Fruit fly (Drosophila melanogaster) whole organism, wandering third instar larva: ENCODE data around the gene kon.

Source experiments
- Abd-B ChIP-seq: fragments of >200 bp; optimal IDR thresholded peaks from 2 replicates; lab custom pipeline; 2017; ENCODE audit warnings: missing biosample characterization, missing genetic modification characterization
- CG32264 ChIP-seq: fragments of 200-800 bp; sonication (Bioruptor generic); optimal IDR thresholded peaks from 2 replicates; lab custom pipeline; 2016; ENCODE audit warnings: missing biosample characterization, missing genetic modification characterization
- CG9705 ChIP-seq: fragments of 200-800 bp; sonication (Bioruptor generic); optimal IDR thresholded peaks from 2 replicates; lab custom pipeline; 2018; ENCODE audit warnings: missing biosample characterization, mild to moderate bottlenecking, missing genetic modification characterization
- CrebA ChIP-seq: fragments of 200-800 bp; sonication (Bioruptor generic); optimal IDR thresholded peaks from 2 replicates; lab custom pipeline; 2016; ENCODE audit warnings: missing biosample characterization, mild to moderate bottlenecking, missing genetic modification characterization, borderline replicate concordance
- Dfd ChIP-seq: fragments of >200 bp; optimal IDR thresholded peaks from 2 replicates; lab custom pipeline; 2017; ENCODE audit warnings: missing biosample characterization, missing genetic modification characterization
- Dif ChIP-seq: fragments of 200-275, 200-300 bp; sonication (Bioruptor generic); optimal IDR thresholded peaks from 2 replicates; lab custom pipeline; 2018; ENCODE audit warnings: missing biosample characterization, missing genetic modification characterization; ENCODE audit not compliant: partially characterized antibody
- GATAd ChIP-seq: sonication (Bioruptor generic); optimal IDR thresholded peaks from 2 replicates; lab custom pipeline; 2016; ENCODE audit warnings: missing biosample characterization, missing genetic modification characterization
- HLH106 ChIP-seq: fragments of 200-800 bp; optimal IDR thresholded peaks from 3 replicates; lab custom pipeline; 2019; ENCODE audit warnings: missing biosample characterization, mild to moderate bottlenecking, missing genetic modification characterization, moderate library complexity
- Hnf4 ChIP-seq: fragments of 200-800 bp; sonication (Bioruptor generic); optimal IDR thresholded peaks from 2 replicates; lab custom pipeline; 2016; ENCODE audit warnings: missing biosample characterization, mild to moderate bottlenecking, missing genetic modification characterization
- Hr78 ChIP-seq: fragments of >200 bp; optimal IDR thresholded peaks from 2 replicates; lab custom pipeline; 2017; ENCODE audit warnings: missing biosample characterization, missing genetic modification characterization
- Hr83 ChIP-seq: fragments of 200-300 bp; sonication (Bioruptor generic); optimal IDR thresholded peaks from 2 replicates; lab custom pipeline; 2016; ENCODE audit warnings: missing biosample characterization, mild to moderate bottlenecking, missing genetic modification characterization, moderate library complexity; ENCODE audit not compliant: poor library complexity, severe bottlenecking
- Jra ChIP-seq: sonication (Bioruptor generic); optimal IDR thresholded peaks from 2 replicates; lab custom pipeline; 2016; ENCODE audit warnings: missing biosample characterization, missing genetic modification characterization
- Mio ChIP-seq: sonication (Bioruptor generic); optimal IDR thresholded peaks from 2 replicates; lab custom pipeline; 2016; ENCODE audit warnings: missing biosample characterization, missing genetic modification characterization
- Myc ChIP-seq: fragments of >200 bp; optimal IDR thresholded peaks from 2 replicates; lab custom pipeline; 2017
- N ChIP-seq: fragments of >200 bp; optimal IDR thresholded peaks from 2 replicates; lab custom pipeline; 2018; ENCODE audit warnings: missing biosample characterization, missing external identifiers, missing genetic modification characterization
- OdsH ChIP-seq: fragments of 200-800 bp; sonication (Bioruptor generic); optimal IDR thresholded peaks from 2 replicates; lab custom pipeline; 2016; ENCODE audit warnings: missing biosample characterization, mild to moderate bottlenecking, missing genetic modification characterization
- Rel ChIP-seq, 2 experiments: fragments of 200-800 bp; sonication (Bioruptor generic) in 1 of 2; optimal IDR thresholded peaks; 2 replicates in 1 of 2; 3 replicates in 1 of 2; lab custom pipeline; 2016 to 2019; ENCODE audit warnings: mild to moderate bottlenecking in 2 of 2, missing biosample characterization in 2 of 2, missing genetic modification characterization in 2 of 2, moderate library complexity in 1 of 2
- Sp1 ChIP-seq: fragments of 200-800 bp; sonication (Bioruptor generic); optimal IDR thresholded peaks from 3 replicates; lab custom pipeline; 2019; ENCODE audit warnings: missing biosample characterization, mild to moderate bottlenecking, missing genetic modification characterization, moderate library complexity
- Vsx2 ChIP-seq: fragments of 200-300, 225-300 bp; sonication (Bioruptor generic); optimal IDR thresholded peaks from 2 replicates; lab custom pipeline; 2018; ENCODE audit warnings: missing biosample characterization, missing genetic modification characterization; ENCODE audit not compliant: partially characterized antibody
- br ChIP-seq: fragments of 200-800 bp; sonication (Bioruptor generic); optimal IDR thresholded peaks from 2 replicates; lab custom pipeline; 2016; ENCODE audit warnings: missing biosample characterization, missing genetic modification characterization
- brk ChIP-seq: fragments of 200-800 bp; sonication (Bioruptor generic); optimal IDR thresholded peaks from 2 replicates; lab custom pipeline; 2016; ENCODE audit warnings: missing biosample characterization, mild to moderate bottlenecking, missing genetic modification characterization
- dl ChIP-seq, 2 experiments: fragments of 175-275, 200-275 bp in 1 of 2; fragments of 200-275 bp in 1 of 2; sonication (Bioruptor generic); optimal IDR thresholded peaks; lab custom pipeline; 2018; ENCODE audit warnings: mild to moderate bottlenecking in 2 of 2, missing biosample characterization in 2 of 2, missing genetic modification characterization in 2 of 2, moderate library complexity in 2 of 2; ENCODE audit not compliant: partially characterized antibody in 2 of 2, insufficient read depth in 1 of 2
- dmrt93B ChIP-seq: fragments of 200-800 bp; sonication (Bioruptor generic); optimal IDR thresholded peaks from 2 replicates; lab custom pipeline; 2018; ENCODE audit warnings: missing biosample characterization, mild to moderate bottlenecking, missing genetic modification characterization
- dsf ChIP-seq: sonication (Bioruptor generic); optimal IDR thresholded peaks from 2 replicates; lab custom pipeline; 2016; ENCODE audit warnings: missing biosample characterization, missing genetic modification characterization, borderline replicate concordance
- ey ChIP-seq: fragments of 200-800 bp; sonication (Bioruptor generic); optimal IDR thresholded peaks from 2 replicates; lab custom pipeline; 2016; ENCODE audit warnings: missing biosample characterization, missing genetic modification characterization
- foxo ChIP-seq, 2 experiments: fragments of 200-800 bp; sonication (Bioruptor generic); optimal IDR thresholded peaks; 2 replicates in 1 of 2; 3 replicates in 1 of 2; lab custom pipeline; 2016 to 2017; ENCODE audit warnings: missing biosample characterization in 2 of 2, missing genetic modification characterization in 2 of 2
- fru ChIP-seq: fragments of 200-800 bp; sonication (Bioruptor generic); optimal IDR thresholded peaks from 3 replicates; lab custom pipeline; 2016; ENCODE audit warnings: missing biosample characterization, mild to moderate bottlenecking, missing genetic modification characterization
- h ChIP-seq: fragments of 200-800 bp; sonication (Bioruptor generic); optimal IDR thresholded peaks from 3 replicates; lab custom pipeline; 2016; ENCODE audit warnings: missing biosample characterization, mild to moderate bottlenecking, missing genetic modification characterization
- jim ChIP-seq: fragments of 175-275, 200-325 bp; sonication (Bioruptor generic); optimal IDR thresholded peaks from 2 replicates; lab custom pipeline; 2016; ENCODE audit warnings: missing biosample characterization, mild to moderate bottlenecking, missing genetic modification characterization
- lola ChIP-seq: fragments of >200 bp; optimal IDR thresholded peaks from 2 replicates; lab custom pipeline; 2017; ENCODE audit warnings: missing biosample characterization, missing genetic modification characterization
- pan ChIP-seq: fragments of >200 bp; optimal IDR thresholded peaks from 2 replicates; lab custom pipeline; 2017
- psq ChIP-seq: fragments of 200-800 bp; sonication (Bioruptor generic); optimal IDR thresholded peaks from 3 replicates; lab custom pipeline; 2017; ENCODE audit warnings: missing biosample characterization, mild to moderate bottlenecking, missing genetic modification characterization, moderate library complexity
- rgr ChIP-seq: fragments of 200-800 bp; sonication (Bioruptor generic); optimal IDR thresholded peaks from 3 replicates; lab custom pipeline; 2016; ENCODE audit warnings: missing biosample characterization, mild to moderate bottlenecking, missing genetic modification characterization
- sage ChIP-seq: fragments of 200-800 bp; sonication (Bioruptor generic); optimal IDR thresholded peaks from 2 replicates; lab custom pipeline; 2016; ENCODE audit warnings: missing biosample characterization, mild to moderate bottlenecking, missing genetic modification characterization
- sv ChIP-seq: fragments of 200-800 bp; sonication (Bioruptor generic); optimal IDR thresholded peaks from 3 replicates; lab custom pipeline; 2016; ENCODE audit warnings: missing biosample characterization, missing genetic modification characterization
- tai ChIP-seq: sonication (Bioruptor generic); optimal IDR thresholded peaks from 2 replicates; lab custom pipeline; 2016; ENCODE audit warnings: missing biosample characterization, missing genetic modification characterization
- usp ChIP-seq: fragments of >200 bp; optimal IDR thresholded peaks from 2 replicates; lab custom pipeline; 2017; ENCODE audit warnings: missing biosample characterization, missing genetic modification characterization
- woc ChIP-seq: sonication (Bioruptor generic); optimal IDR thresholded peaks from 2 replicates; lab custom pipeline; 2016; ENCODE audit warnings: missing biosample characterization, mild to moderate bottlenecking, missing genetic modification characterization

Gene kon

dm6 chr2L:18466669-18467068 is 37.1 kb downstream of the kon start:
- TF ChIP-seq ey (GFP tag; lab: Kevin White, UChicago) (no peak), br (GFP tag; lab: Kevin White, UChicago) (no peak), GATAd (GFP tag; lab: Kevin White, UChicago) (no peak), foxo (GFP tag; optimal IDR thresholded peaks at IDR 0.05; lab: Kevin White, UChicago) (no peak), N (no peak), Dif (GFP tag; lab: Kevin White, UChicago) (no peak), Hr83 (GFP tag; lab: Kevin White, UChicago) (no peak), woc (GFP tag; lab: Kevin White, UChicago) (no peak), lola (GFP tag; lab: Kevin White, UChicago) (no peak), rgr (GFP tag; lab: Kevin White, UChicago) (no peak), CG9705 (no peak), Mio (GFP tag; lab: Kevin White, UChicago) (no peak)
- TF ChIP-seq, all 38 proteins: peak for 0

dm6 chr2L:18466202-18466591 is 37.6 kb downstream of the kon start:
- TF ChIP-seq CrebA (GFP tag; lab: Kevin White, UChicago) (no peak), sv (no peak), h (peak; percentile 23), Hnf4 (GFP tag; lab: Kevin White, UChicago) (no peak), rgr (GFP tag; lab: Kevin White, UChicago) (peak; percentile 8), dl (GFP tag; optimal IDR thresholded peaks at IDR 0.05; lab: Kevin White, UChicago; ENCODE audit: insufficient read depth in 1 of 2, partially characterized antibody in 2 of 2) (no peak), dsf (GFP tag; lab: Kevin White, UChicago) (no peak), Mio (GFP tag; lab: Kevin White, UChicago) (no peak), fru (GFP tag; lab: Kevin White, UChicago) (peak; percentile 53), GATAd (GFP tag; lab: Kevin White, UChicago) (no peak), Hr83 (GFP tag; lab: Kevin White, UChicago) (no peak), CG9705 (peak; percentile 22), ey (GFP tag; lab: Kevin White, UChicago) (peak; percentile 11), sage (GFP tag; lab: Kevin White, UChicago) (no peak), HLH106 (tag; lab: Kevin White, UChicago) (peak; percentile 68), Dif (GFP tag; lab: Kevin White, UChicago) (no peak), N (no peak), Myc (lab: Kevin White, UChicago) (no peak), foxo (GFP tag; optimal IDR thresholded peaks at IDR 0.05; lab: Kevin White, UChicago) (peak in 1 of 2 experiments; percentile 58), woc (GFP tag; lab: Kevin White, UChicago) (no peak), Rel (GFP tag; optimal IDR thresholded peaks at IDR 0.05; lab: Kevin White, UChicago) (no peak), Rel (tag; optimal IDR thresholded peaks at IDR 0.05; lab: Kevin White, UChicago) (peak; percentile 86), tai (no peak), Dfd (no peak), br (GFP tag; lab: Kevin White, UChicago) (no peak), brk (GFP tag; lab: Kevin White, UChicago) (no peak), psq (GFP tag; lab: Kevin White, UChicago) (no peak), dmrt93B (GFP tag; lab: Kevin White, UChicago) (peak; percentile 39), pan (lab: Kevin White, UChicago) (no peak), usp (GFP tag; lab: Kevin White, UChicago) (no peak), Jra (GFP tag; lab: Kevin White, UChicago) (no peak), Abd-B (GFP tag; lab: Kevin White, UChicago) (no peak), OdsH (GFP tag; lab: Kevin White, UChicago) (peak; percentile 41), lola (GFP tag; lab: Kevin White, UChicago) (no peak), Vsx2 (no peak), Sp1 (GFP tag; lab: Kevin White, UChicago) (peak; percentile 70), Hr78 (GFP tag; lab: Kevin White, UChicago) (no peak), jim (GFP tag; lab: Kevin White, UChicago) (no peak), CG32264 (GFP tag; lab: Kevin White, UChicago) (no peak)
